Fruit fly (Drosophila melanogaster): ENCODE data around the gene Snx6.

The Snx6 gene

DNA sequence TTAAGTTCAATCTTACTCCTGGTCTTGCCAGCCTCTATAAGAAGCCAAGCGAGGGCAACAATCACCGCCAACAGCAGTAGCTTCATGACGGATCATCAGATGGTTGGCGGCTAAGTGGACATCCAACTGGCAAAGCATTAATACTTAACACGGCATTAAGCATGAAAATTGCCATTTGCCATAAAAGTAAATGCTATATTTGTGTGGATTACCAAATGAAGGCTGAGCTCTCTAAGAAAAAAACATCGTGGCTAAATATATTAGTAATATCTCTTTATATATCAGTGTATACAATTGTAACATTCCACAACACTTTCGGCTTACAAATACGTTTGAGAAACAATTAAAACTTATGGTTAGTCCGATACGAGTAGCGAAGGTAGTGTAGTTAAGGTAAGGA lies 23.4 kb upstream of the Snx6 start, which contains the start of gene CG43057:
Gene CG43057 (minus strand): TSS at position 101 of the 400 bp plus-strand sequence.
- TF ChIP-seq Pif1A (GFP tag; optimal IDR thresholded peaks at IDR 0.05) (no peak), CG34367 (tag; optimal IDR thresholded peaks at IDR 0.05) (no peak), Pif1B (GFP tag; optimal IDR thresholded peaks at IDR 0.05) (no peak)

DNA sequence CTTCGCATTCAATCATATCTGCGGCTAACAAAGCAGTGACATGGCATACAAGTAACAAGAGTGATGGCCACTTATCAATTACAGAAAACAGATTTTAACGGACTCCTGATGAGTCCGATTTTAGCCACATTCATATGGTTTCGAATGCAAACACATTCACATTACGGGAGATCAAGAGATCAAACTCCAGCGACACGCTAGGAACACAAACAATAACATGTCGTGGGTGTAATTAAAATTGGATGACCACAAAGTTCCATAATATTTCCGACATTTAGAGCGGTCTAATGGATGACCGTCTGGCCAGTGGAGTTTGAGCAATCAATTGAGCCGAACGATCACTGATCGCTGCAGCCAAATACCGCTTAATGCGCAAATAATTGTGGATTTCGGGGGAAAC lies 21.6 kb upstream of the Snx6 start, which contains the start of gene CG14277:
Gene CG14277 (plus strand): TSS at position 301 of the 400 bp plus-strand sequence.
- TF ChIP-seq CG14655 (GFP tag; optimal IDR thresholded peaks at IDR 0.05) (no peak), CG15710 (tag; optimal IDR thresholded peaks at IDR 0.05) (no peak), Ets98B (GFP tag; IDR thresholded peaks at IDR 0.05) (no peak), CG8159 (tag; optimal IDR thresholded peaks at IDR 0.05) (no peak), Pif1B (GFP tag; optimal IDR thresholded peaks at IDR 0.05) (no peak), CG32121 (GFP tag; IDR thresholded peaks at IDR 0.05) (no peak), Snoo (tag; optimal IDR thresholded peaks at IDR 0.05) (no peak), CG17806 (tag; optimal IDR thresholded peaks at IDR 0.05) (no peak), CG4496 (GFP tag; IDR thresholded peaks at IDR 0.05) (no peak), CG9948 (tag; optimal IDR thresholded peaks at IDR 0.05) (no peak), EcR (GFP tag; optimal IDR thresholded peaks at IDR 0.05) (no peak), CG10348 (GFP tag; IDR thresholded peaks at IDR 0.05) (no peak), CG12605 (GFP tag; IDR thresholded peaks at IDR 0.05) (no peak), fd96Ca (GFP tag; IDR thresholded peaks at IDR 0.05) (no peak)

DNA sequence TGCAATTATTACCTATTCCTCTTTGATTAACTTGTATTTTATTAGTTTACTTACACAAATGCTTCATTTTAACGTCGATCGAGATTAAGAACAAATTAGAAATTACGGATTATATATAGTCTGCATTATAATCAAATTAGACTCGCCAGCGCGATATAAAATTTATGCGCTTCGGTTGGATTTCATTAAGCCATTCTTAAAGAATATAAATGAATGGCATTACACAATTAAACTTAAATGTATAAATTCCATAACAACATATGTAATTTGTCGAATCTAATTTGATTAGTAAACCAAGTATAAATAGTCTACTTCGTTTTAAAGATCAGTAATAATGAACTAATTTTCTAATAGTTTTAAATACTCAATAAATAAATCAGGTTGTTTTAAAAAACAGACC lies 21.2 kb upstream of the Snx6 start, which contains the start of gene Spn28F:
Gene Spn28F (minus strand): TSS at position 101 of the 400 bp plus-strand sequence.
- no peak for TF ChIP-seq CG14655 (GFP tag; optimal IDR thresholded peaks at IDR 0.05)

DNA sequence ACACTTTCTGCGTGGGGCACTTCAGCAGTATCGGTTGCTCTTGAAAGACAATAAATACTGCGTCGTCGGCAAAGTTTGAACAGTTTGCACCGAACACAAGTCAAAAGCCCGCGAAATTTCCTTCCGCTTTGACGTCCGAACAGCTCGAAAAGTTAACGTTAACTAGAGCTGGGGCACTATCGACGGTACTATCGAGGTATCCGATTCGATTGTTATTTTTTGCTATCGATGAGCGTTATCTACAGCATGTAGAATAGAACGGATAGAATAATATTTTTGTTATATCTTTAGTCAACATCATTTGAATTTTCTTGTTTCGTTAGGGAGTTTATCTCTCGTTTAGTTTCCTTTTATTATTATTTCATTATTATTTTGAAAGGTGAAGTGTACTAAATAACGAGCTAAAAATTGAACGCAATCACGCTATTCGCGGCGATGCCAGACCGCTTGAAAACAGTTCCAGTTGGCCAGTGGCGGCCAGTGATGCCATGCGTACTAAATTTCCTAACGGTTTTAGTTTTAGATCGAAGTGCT lies 19.2 kb upstream of the Snx6 start, which contains the start of gene Pvr:
Gene Pvr (minus strand): TSS at position 167 of the 534 bp plus-strand sequence.
- TF ChIP-seq CG34367 (tag; optimal IDR thresholded peaks at IDR 0.05) (no peak), CG14655 (GFP tag; optimal IDR thresholded peaks at IDR 0.05) (no peak), CG13204 (GFP tag; optimal IDR thresholded peaks at IDR 0.05) (no peak), CG15710 (tag; optimal IDR thresholded peaks at IDR 0.05) (no peak), CG4496 (GFP tag; IDR thresholded peaks at IDR 0.05) (no peak), EcR (GFP tag; optimal IDR thresholded peaks at IDR 0.05) (no peak), CG17806 (tag; optimal IDR thresholded peaks at IDR 0.05) (no peak), CG9948 (tag; optimal IDR thresholded peaks at IDR 0.05) (no peak), CG12605 (GFP tag; IDR thresholded peaks at IDR 0.05) (no peak), Pif1A (GFP tag; optimal IDR thresholded peaks at IDR 0.05) (no peak), D1 (tag; optimal IDR thresholded peaks at IDR 0.05) (no peak), CG8301 (tag; optimal IDR thresholded peaks at IDR 0.05) (no peak), Snoo (tag; optimal IDR thresholded peaks at IDR 0.05) (no peak)

DNA sequence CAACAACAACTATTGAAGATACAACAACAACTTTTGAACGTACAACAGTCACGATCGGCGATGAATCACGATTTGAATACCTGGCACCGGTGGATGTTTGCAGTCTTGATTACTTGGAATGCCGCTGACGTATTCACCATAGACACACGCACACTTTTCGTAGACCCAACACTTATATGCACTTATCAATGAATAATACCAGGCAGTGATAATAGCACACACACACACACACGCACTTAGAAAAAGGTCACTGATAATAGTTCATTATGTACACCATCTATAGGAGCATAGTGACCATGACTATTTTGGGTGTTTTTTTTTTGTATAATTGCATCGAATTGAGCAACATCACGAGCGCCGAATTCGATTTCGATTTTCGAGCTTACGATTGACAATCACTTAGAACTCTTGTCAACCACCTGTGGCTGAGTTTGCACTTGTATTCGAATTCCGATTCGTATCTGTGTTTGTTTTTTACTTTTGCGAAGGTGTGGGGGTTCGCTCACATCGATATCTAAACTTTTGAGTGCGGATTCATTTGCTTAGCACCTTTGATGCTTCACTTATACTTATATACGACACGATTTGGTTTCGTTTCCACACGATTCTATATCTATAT lies 18.6 kb upstream of the Snx6 start:
- TF ChIP-seq CG15710 (tag; optimal IDR thresholded peaks at IDR 0.05) = no peak
- no peak for TF ChIP-seq CG8159 (tag; optimal IDR thresholded peaks at IDR 0.05)
- no peak for TF ChIP-seq CG9948 (tag; optimal IDR thresholded peaks at IDR 0.05)
- TF ChIP-seq Snoo (tag; optimal IDR thresholded peaks at IDR 0.05) = no peak
- no peak for TF ChIP-seq CG10348 (GFP tag; IDR thresholded peaks at IDR 0.05)
- no peak for TF ChIP-seq CG12605 (GFP tag; IDR thresholded peaks at IDR 0.05)
- no peak for TF ChIP-seq CG17806 (tag; optimal IDR thresholded peaks at IDR 0.05)
- no peak for TF ChIP-seq gl (tag; optimal IDR thresholded peaks at IDR 0.05)
- no peak for TF ChIP-seq Pif1A (GFP tag; optimal IDR thresholded peaks at IDR 0.05)
- no peak for TF ChIP-seq D1 (tag; optimal IDR thresholded peaks at IDR 0.05)

DNA sequence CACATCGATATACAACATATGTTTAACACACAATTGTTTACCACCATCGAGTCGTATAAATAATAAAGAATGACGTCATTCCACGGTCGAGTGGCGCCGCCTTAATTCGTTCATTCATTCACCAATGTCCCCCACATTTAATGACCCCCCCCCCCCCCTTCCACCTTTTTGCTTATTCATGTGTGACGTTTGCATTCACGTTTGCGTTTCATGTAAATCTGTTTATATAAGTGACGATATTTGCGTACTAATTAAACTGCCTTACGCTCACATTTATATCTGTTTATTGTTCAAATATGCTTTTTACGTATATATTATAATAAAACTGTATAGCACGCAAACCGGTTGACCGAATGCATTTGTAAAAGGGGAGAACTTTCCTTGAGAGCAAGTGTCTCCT lies 13.0 kb upstream of the Snx6 start:
- no peak for TF ChIP-seq CG10348 (GFP tag; IDR thresholded peaks at IDR 0.05)
- TF ChIP-seq EcR (GFP tag; optimal IDR thresholded peaks at IDR 0.05) = no peak
- TF ChIP-seq fd96Ca (GFP tag; IDR thresholded peaks at IDR 0.05) = no peak
- TF ChIP-seq Pif1B (GFP tag; optimal IDR thresholded peaks at IDR 0.05) = no peak
- TF ChIP-seq Pif1A (GFP tag; optimal IDR thresholded peaks at IDR 0.05) = peak; percentile 13
- TF ChIP-seq CG17806 (tag; optimal IDR thresholded peaks at IDR 0.05) = no peak
- TF ChIP-seq CG14655 (GFP tag; optimal IDR thresholded peaks at IDR 0.05) = no peak
- TF ChIP-seq CG4496 (GFP tag; IDR thresholded peaks at IDR 0.05) = no peak
- TF ChIP-seq CG8159 (tag; optimal IDR thresholded peaks at IDR 0.05) = peak; percentile 1
- peak; percentile 1 for TF ChIP-seq Snoo (tag; optimal IDR thresholded peaks at IDR 0.05)
- no peak for TF ChIP-seq CG13204 (GFP tag; optimal IDR thresholded peaks at IDR 0.05)
- TF ChIP-seq CG9948 (tag; optimal IDR thresholded peaks at IDR 0.05) = no peak
- TF ChIP-seq CG15710 (tag; optimal IDR thresholded peaks at IDR 0.05) = no peak
- no peak for TF ChIP-seq CG32121 (GFP tag; IDR thresholded peaks at IDR 0.05)
- no peak for TF ChIP-seq D1 (tag; optimal IDR thresholded peaks at IDR 0.05)
- TF ChIP-seq Ets98B (GFP tag; IDR thresholded peaks at IDR 0.05) = no peak
- no peak for TF ChIP-seq CG8301 (tag; optimal IDR thresholded peaks at IDR 0.05)
- TF ChIP-seq CG12605 (GFP tag; IDR thresholded peaks at IDR 0.05) = no peak
- no peak for TF ChIP-seq rn (GFP tag; IDR thresholded peaks at IDR 0.05)
- TF ChIP-seq gl (tag; optimal IDR thresholded peaks at IDR 0.05) = no peak
- TF ChIP-seq CG34367 (tag; optimal IDR thresholded peaks at IDR 0.05) = no peak
